Worm (Caenorhabditis elegans) whole organism, mixed stage, embryonic: Measurements from ENCODE around the gene pacs-1.

Experiments
- M03D4.4 ChIP-seq: sonication (generic microtip); optimal IDR thresholded peaks from 2 replicates; lab custom pipeline; 2017; ENCODE audit warnings: mild to moderate bottlenecking, missing genetic modification characterization, missing compliant biosample characterization
- bed-3 ChIP-seq: fragments of 200-800 bp; sonication (Bioruptor generic); optimal IDR thresholded peaks from 3 replicates; lab custom pipeline; 2018; ENCODE audit warnings: mild to moderate bottlenecking, missing genetic modification characterization, moderate library complexity, missing compliant biosample characterization
- blmp-1 ChIP-seq: fragments of 150-350 bp; optimal IDR thresholded peaks from 2 replicates; lab custom pipeline; 2014; ENCODE audit warnings: missing biosample characterization, missing genetic modification characterization
- ceh-39 ChIP-seq: fragments of 150-350 bp; optimal IDR thresholded peaks from 2 replicates; lab custom pipeline; 2014; ENCODE audit warnings: missing biosample characterization, missing genetic modification characterization
- ceh-43 ChIP-seq: fragments of 200-800 bp; sonication (Bioruptor generic); optimal IDR thresholded peaks from 2 replicates; lab custom pipeline; 2018; ENCODE audit warnings: mild to moderate bottlenecking, missing genetic modification characterization, moderate library complexity, missing compliant biosample characterization
- ceh-83 ChIP-seq: fragments of 200-800 bp; sonication (Bioruptor generic); optimal IDR thresholded peaks from 2 replicates; lab custom pipeline; 2018; ENCODE audit warnings: mild to moderate bottlenecking, missing genetic modification characterization, missing compliant biosample characterization
- ces-1 ChIP-seq: fragments of 150-350 bp; optimal IDR thresholded peaks from 2 replicates; lab custom pipeline; 2014; ENCODE audit warnings: missing biosample characterization, missing genetic modification reagents, missing genetic modification characterization
- drap-1 ChIP-seq: fragments of 200-800 bp; sonication (Bioruptor generic); optimal IDR thresholded peaks from 3 replicates; lab custom pipeline; 2018; ENCODE audit warnings: mild to moderate bottlenecking, missing genetic modification characterization, missing compliant biosample characterization
- elt-3 ChIP-seq: fragments of 150-350 bp; optimal IDR thresholded peaks from 2 replicates; lab custom pipeline; 2014; ENCODE audit warnings: missing biosample characterization, missing genetic modification characterization
- ham-2 ChIP-seq: fragments of 200-800 bp; sonication (Bioruptor generic); optimal IDR thresholded peaks from 2 replicates; lab custom pipeline; 2018; ENCODE audit warnings: mild to moderate bottlenecking, missing genetic modification characterization, missing compliant biosample characterization
- lin-13 ChIP-seq: fragments of 150-350 bp; optimal IDR thresholded peaks from 2 replicates; lab custom pipeline; 2014; ENCODE audit warnings: missing biosample characterization, missing genetic modification characterization
- lin-32 ChIP-seq: fragments of 200-800 bp; sonication (Bioruptor generic); optimal IDR thresholded peaks from 2 replicates; lab custom pipeline; 2018; ENCODE audit warnings: mild to moderate bottlenecking, missing genetic modification characterization, missing compliant biosample characterization
- lsy-2 ChIP-seq: fragments of 150-350 bp; optimal IDR thresholded peaks from 2 replicates; lab custom pipeline; 2014; ENCODE audit warnings: missing biosample characterization, missing genetic modification characterization
- mep-1 ChIP-seq: fragments of 150-350 bp; optimal IDR thresholded peaks from 2 replicates; lab custom pipeline; 2017; ENCODE audit warnings: missing biosample characterization, missing genetic modification reagents, missing genetic modification characterization, inconsistent platforms
- mls-2 ChIP-seq: sonication (generic microtip); optimal IDR thresholded peaks from 2 replicates; lab custom pipeline; 2016; ENCODE audit warnings: mild to moderate bottlenecking, missing genetic modification characterization, moderate library complexity, missing compliant biosample characterization
- nhr-2 ChIP-seq: fragments of 150-350 bp; optimal IDR thresholded peaks from 2 replicates; lab custom pipeline; 2014; ENCODE audit warnings: missing biosample characterization, missing genetic modification characterization
- nhr-237 ChIP-seq: fragments of 150-350 bp; optimal IDR thresholded peaks from 2 replicates; lab custom pipeline; 2014; ENCODE audit warnings: missing biosample characterization, missing genetic modification characterization
- nhr-28 ChIP-seq: fragments of 150-350 bp; optimal IDR thresholded peaks from 2 replicates; lab custom pipeline; 2014; ENCODE audit warnings: missing biosample characterization, missing genetic modification characterization
- nhr-76 ChIP-seq: sonication (generic microtip); optimal IDR thresholded peaks from 2 replicates; lab custom pipeline; 2017; ENCODE audit warnings: missing biosample characterization, missing genetic modification characterization
- pha-4 ChIP-seq: fragments of 150-350 bp; optimal IDR thresholded peaks from 2 replicates; lab custom pipeline; 2018; ENCODE audit warnings: missing biosample characterization, missing genetic modification reagents, missing genetic modification characterization
- sem-2 ChIP-seq: fragments of 200-800 bp; sonication (Bioruptor generic); optimal IDR thresholded peaks from 2 replicates; lab custom pipeline; 2018; ENCODE audit warnings: mild to moderate bottlenecking, missing genetic modification characterization, missing compliant biosample characterization
- snpc-4 ChIP-seq: fragments of 150-350 bp; optimal IDR thresholded peaks from 2 replicates; lab custom pipeline; 2014; ENCODE audit warnings: missing biosample characterization, missing genetic modification characterization
- unc-62 ChIP-seq: fragments of 150-350 bp; optimal IDR thresholded peaks from 2 replicates; lab custom pipeline; 2014; ENCODE audit warnings: missing biosample characterization, missing genetic modification reagents, missing genetic modification characterization
- zip-8 ChIP-seq: fragments of 150-350 bp; optimal IDR thresholded peaks from 2 replicates; lab custom pipeline; 2014; ENCODE audit warnings: missing biosample characterization, missing genetic modification characterization
- ztf-11 ChIP-seq: fragments of 150-350 bp; optimal IDR thresholded peaks from 2 replicates; lab custom pipeline; 2014; ENCODE audit warnings: missing biosample characterization, missing genetic modification characterization

Gene pacs-1

DNA sequence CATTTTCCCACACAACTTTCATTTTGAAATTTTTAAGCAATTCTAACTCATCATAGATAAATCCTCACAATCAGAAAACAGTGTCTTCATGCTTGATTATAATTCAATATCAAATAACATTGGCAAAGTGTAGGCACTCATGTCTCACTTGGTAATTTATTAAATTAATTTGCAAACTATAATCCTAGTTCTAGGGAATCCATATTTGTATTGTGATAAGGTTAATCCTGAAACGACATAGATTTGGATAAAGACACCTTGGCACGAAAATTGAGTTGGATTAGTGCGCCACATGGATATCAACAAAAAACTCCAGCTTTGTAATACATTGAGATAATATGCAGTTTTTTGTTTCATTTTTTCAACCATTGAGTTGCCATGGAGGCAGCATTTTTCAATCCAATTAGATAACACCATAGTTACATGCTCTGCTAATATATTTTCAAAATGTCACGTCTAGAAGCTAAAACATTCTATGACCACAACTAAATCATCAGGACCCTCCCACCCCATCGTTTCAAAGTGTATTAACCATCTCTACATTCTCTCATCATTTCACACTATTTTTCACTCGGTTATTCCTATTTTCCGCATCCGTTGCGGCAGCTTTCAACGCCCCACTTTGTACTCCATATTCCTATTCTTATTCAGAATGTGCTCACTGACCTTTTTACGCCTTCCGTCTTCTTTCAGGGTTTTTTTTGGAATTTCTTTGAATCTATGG, 33.2 kb downstream of the pacs-1 start:
- TF ChIP-seq drap-1 (GFP tag; lab: Kevin White, UChicago) = no peak
- peak; percentile 78 for TF ChIP-seq ces-1

DNA sequence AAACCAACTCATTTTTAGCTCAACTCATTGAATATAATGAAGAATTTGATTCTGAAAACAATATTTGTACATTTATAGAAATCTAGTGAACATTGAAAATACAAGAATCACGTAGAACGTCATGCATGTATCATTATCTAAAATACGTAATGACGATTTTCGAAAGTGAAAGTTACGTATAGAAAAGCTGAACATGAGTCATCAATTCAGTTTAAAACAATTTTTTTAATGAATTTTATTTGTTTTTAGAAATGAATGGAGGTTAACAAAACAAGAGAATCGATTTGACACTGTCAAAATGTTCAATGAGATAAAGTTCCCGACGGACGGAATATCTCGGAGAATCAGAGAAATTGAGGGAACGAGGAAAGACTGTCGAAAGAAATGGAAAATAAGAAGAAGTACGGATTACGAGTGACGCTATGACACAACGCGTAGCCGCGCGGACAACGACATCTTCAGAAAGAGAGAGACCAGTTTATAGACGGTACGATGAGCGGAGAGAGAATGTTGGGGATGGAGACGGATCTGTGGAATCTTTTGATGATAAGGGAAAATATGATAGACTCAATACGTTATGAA, 35.3 kb downstream of the pacs-1 start, which contains the start of gene ptr-1:
Gene ptr-1, minus strand, starts transcription at position 51 of the 582 bp plus-strand sequence.
- TF ChIP-seq lsy-2 (no peak), blmp-1 (tag; lab: Kevin White, UChicago) (peak; percentile 32), ham-2 (peak; percentile 13), ztf-11 (tag; lab: Kevin White, UChicago) (no peak)

DNA sequence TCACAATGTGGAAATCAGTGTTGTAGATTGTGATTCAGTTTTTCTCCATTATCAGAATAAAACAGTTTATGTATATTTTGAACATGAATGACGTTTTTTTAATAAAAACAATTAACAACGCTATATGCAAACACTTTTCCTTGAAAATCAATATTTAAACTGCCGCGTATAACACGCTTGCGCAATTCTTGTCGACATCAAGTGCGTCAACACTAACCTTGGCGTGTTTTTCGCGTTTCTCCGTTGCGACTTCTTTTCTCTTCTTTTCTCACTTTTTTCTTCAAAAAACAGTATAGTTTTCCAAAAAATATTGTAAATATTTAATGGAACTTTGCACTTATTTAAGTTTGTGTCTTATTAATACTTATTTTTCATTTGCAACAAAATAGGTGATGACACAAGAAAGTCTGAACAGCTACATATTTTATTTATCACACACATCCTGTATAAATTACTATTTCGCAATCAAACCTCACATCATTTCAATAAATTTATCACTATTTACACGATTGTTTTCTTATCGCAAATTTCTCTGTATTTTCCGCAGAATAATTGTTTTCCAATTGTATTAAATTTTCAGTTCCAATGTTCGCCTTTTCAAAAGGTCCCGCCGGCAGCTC, 41.7 kb downstream of the pacs-1 start, which contains the start of gene spas-1:
Gene spas-1, plus strand, starts transcription at position 572 of the 620 bp plus-strand sequence.
- TF ChIP-seq drap-1 (GFP tag; lab: Kevin White, UChicago) (peak; percentile 34), nhr-76 (tag; lab: Kevin White, UChicago) (no peak), unc-62 (GFP tag; lab: Kevin White, UChicago) (peak; percentile 38), ham-2 (no peak), nhr-2 (tag; lab: Kevin White, UChicago) (peak; percentile 15), ztf-11 (tag; lab: Kevin White, UChicago) (no peak), mep-1 (tag; lab: Kevin White, UChicago) (peak; percentile 93), lin-32 (peak; percentile 42), ces-1 (no peak), snpc-4 (tag; lab: Kevin White, UChicago) (no peak), lin-13 (tag; lab: Kevin White, UChicago) (peak; percentile 78), nhr-28 (no peak), ceh-43 (GFP tag; lab: Kevin White, UChicago) (peak; percentile 56), mls-2 (peak; percentile 32), zip-8 (tag; lab: Kevin White, UChicago) (peak; percentile 62), ceh-39 (no peak), M03D4.4 (peak; percentile 60), nhr-237 (tag; lab: Kevin White, UChicago) (peak; percentile 86), pha-4 (tag; lab: Kevin White, UChicago) (peak; percentile 84)

DNA sequence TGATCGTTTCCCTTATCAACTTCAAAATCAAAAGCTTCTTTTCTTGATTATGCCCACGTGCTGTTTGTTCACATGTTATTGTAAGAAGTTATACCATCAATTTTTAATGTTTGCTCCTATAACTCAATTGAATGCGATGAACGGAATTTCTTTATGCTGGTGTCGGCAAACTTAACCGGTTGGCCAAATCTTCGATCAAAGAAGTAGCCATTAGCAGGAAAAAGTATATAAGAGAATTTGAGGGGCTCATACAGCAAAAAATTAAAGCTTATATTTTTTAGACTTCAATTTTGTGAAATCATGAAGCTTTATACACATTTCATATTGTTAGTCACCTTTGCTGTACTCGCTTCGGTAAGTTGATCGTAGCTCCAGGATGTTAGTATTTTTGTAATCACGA, 43.3 kb downstream of the pacs-1 start, which contains the start of gene pqn-16:
Gene pqn-16, plus strand, starts transcription at position 301 of the 400 bp plus-strand sequence.
- no peak for TF ChIP-seq pha-4 (tag; lab: Kevin White, UChicago)
- no peak for TF ChIP-seq M03D4.4

DNA sequence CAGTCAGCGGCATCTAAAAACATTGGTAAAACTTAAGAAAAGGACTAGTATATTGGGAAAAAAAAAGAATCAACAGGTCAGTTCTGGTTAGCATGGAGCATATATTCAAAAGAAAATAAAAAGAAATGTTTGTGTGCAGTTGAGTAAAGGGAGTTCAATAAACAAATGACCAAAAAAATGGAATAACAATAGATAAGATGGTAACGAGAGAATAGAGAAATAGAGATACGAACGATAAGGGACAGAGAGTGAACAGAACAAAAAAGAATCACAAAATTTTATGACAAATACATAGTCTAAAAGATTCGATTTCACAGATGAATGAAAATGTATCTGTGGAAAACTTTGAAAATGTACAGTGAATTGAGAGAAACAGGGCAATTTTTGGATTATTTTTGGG, 44.1 kb downstream of the pacs-1 start, which contains the start of gene gad-3:
Gene gad-3, minus strand, starts transcription at position 17 of the 400 bp plus-strand sequence.
- TF ChIP-seq nhr-28 = no peak

DNA sequence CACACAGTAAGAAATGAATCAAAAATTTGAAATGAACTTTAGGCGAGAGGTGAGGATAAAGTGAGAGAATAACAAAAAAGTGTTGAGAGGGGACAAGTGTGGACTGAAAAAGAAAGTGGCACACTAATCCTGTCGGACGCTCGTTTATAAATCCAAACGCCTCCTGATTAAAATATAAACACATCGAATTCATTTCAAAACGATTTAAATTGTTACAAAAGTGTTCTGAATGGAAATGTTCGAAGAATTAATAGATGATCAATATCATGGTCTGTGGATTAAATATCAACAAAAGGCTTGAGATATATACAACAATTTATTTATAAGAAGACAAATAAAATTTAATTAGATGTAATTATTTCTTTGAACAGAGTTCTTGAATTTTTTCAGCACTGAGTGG, 49.0 kb downstream of the pacs-1 start, which contains the start of gene B0222.11:
Gene B0222.11, minus strand, starts transcription at position 101 of the 400 bp plus-strand sequence.
- TF ChIP-seq pha-4 (tag; lab: Kevin White, UChicago) (no peak), ham-2 (no peak), bed-3 (GFP tag; lab: Kevin White, UChicago) (no peak), lin-13 (tag; lab: Kevin White, UChicago) (no peak), mep-1 (tag; lab: Kevin White, UChicago) (no peak), nhr-237 (tag; lab: Kevin White, UChicago) (no peak), ceh-83 (no peak), sem-2 (no peak), drap-1 (GFP tag; lab: Kevin White, UChicago) (no peak)

DNA sequence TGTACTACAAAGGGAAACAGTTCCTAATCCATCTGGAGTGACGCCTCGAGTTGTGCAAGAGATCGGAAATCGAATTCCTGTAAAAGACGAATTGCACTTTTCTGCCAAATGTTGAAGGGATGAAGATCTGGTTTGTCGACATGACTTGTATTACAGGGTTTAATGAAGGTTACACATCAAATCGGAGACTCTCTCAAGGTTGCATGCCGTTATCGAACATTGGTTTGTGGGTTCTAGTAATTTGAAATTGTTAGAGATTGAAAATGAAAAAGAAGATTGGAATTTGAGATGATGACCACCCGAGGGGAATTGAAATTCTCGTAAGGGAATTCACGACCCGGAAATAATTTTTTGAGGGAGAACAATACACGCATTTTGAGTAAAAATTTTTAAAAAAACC, 50.8 kb downstream of the pacs-1 start:
- TF ChIP-seq ceh-83 = no peak
- no peak for TF ChIP-seq elt-3 (tag; lab: Kevin White, UChicago)
